Worm (Caenorhabditis elegans) whole organism, L2 larva: ENCODE results near the gene T23F2.4.

Source experiments
- C34F6.9 ChIP-seq: fragments of 150-350 bp; optimal IDR thresholded peaks from 2 replicates; lab custom pipeline; 2014; ENCODE audit warnings: missing biosample characterization, missing genetic modification characterization
- F13H6.1 ChIP-seq: sonication (generic microtip); optimal IDR thresholded peaks from 2 replicates; lab custom pipeline; 2016; ENCODE audit warnings: missing genetic modification characterization, missing compliant biosample characterization
- R02D3.7 ChIP-seq: fragments of 150-350 bp; optimal IDR thresholded peaks from 2 replicates; lab custom pipeline; 2014; ENCODE audit warnings: missing biosample characterization, missing genetic modification characterization
- Y55F3AM.14 ChIP-seq: fragments of 200-800 bp; sonication (Bioruptor generic); optimal IDR thresholded peaks from 2 replicates; lab custom pipeline; 2018; ENCODE audit warnings: mild to moderate bottlenecking, missing genetic modification characterization, missing compliant biosample characterization
- ZK546.5 ChIP-seq: sonication (generic microtip); optimal IDR thresholded peaks from 2 replicates; lab custom pipeline; 2017; ENCODE audit warnings: missing biosample characterization, missing genetic modification characterization
- ama-1 ChIP-seq: fragments of 150-350 bp; optimal IDR thresholded peaks from 2 replicates; lab custom pipeline; 2018; ENCODE audit warnings: inconsistent platforms
- blmp-1 ChIP-seq: sonication (generic microtip); optimal IDR thresholded peaks from 2 replicates; lab custom pipeline; 2017; ENCODE audit warnings: missing genetic modification characterization, mild to moderate bottlenecking, missing compliant biosample characterization, antibody characterized with exemption, moderate library complexity; ENCODE audit not compliant: insufficient read depth
- ceh-16 ChIP-seq: fragments of 150-350 bp; optimal IDR thresholded peaks from 2 replicates; lab custom pipeline; 2014; ENCODE audit warnings: missing biosample characterization, missing genetic modification characterization
- ceh-82 ChIP-seq: fragments of 150-350 bp; optimal IDR thresholded peaks from 2 replicates; lab custom pipeline; 2014; ENCODE audit warnings: missing biosample characterization, missing genetic modification characterization
- crh-2 ChIP-seq: sonication (generic microtip); optimal IDR thresholded peaks from 2 replicates; lab custom pipeline; 2017; ENCODE audit warnings: missing biosample characterization, missing genetic modification characterization
- dmd-4 ChIP-seq: sonication (generic microtip); optimal IDR thresholded peaks from 2 replicates; lab custom pipeline; 2017; ENCODE audit warnings: missing biosample characterization, missing genetic modification characterization
- egl-27 ChIP-seq: sonication (generic microtip); optimal IDR thresholded peaks from 3 replicates; lab custom pipeline; 2017; ENCODE audit warnings: missing biosample characterization, missing genetic modification reagents, missing genetic modification characterization
- elt-1 ChIP-seq: fragments of 150-350 bp; optimal IDR thresholded peaks from 2 replicates; lab custom pipeline; 2014; ENCODE audit warnings: missing biosample characterization, missing genetic modification characterization
- fos-1 ChIP-seq: fragments of 150-350 bp; optimal IDR thresholded peaks from 2 replicates; lab custom pipeline; 2014; ENCODE audit warnings: missing biosample characterization, missing genetic modification characterization
- lin-11 ChIP-seq: fragments of 150-350 bp; sonication (generic microtip); optimal IDR thresholded peaks from 2 replicates; lab custom pipeline; 2014; ENCODE audit warnings: missing biosample characterization, missing genetic modification characterization, inconsistent platforms, mixed read lengths
- lin-13 ChIP-seq: fragments of 150-350 bp; optimal IDR thresholded peaks from 2 replicates; lab custom pipeline; 2014; ENCODE audit warnings: missing biosample characterization, missing genetic modification reagents, missing genetic modification characterization
- lin-39 ChIP-seq: fragments of 150-350 bp; optimal IDR thresholded peaks from 2 replicates; lab custom pipeline; 2014; ENCODE audit warnings: missing biosample characterization, missing genetic modification reagents, missing genetic modification characterization
- mab-5 ChIP-seq: fragments of 150-350 bp; optimal IDR thresholded peaks from 2 replicates; lab custom pipeline; 2014; ENCODE audit warnings: missing biosample characterization, missing genetic modification characterization
- mbf-1 ChIP-seq: sonication (generic microtip); optimal IDR thresholded peaks from 2 replicates; lab custom pipeline; 2017; ENCODE audit warnings: missing biosample characterization, missing genetic modification characterization
- mdl-1 ChIP-seq, 2 experiments: fragments of 150-350 bp in 1 of 2; sonication (generic microtip) in 1 of 2; optimal IDR thresholded peaks; 2 replicates each; lab custom pipeline; 2017; ENCODE audit warnings: missing biosample characterization in 2 of 2, missing genetic modification characterization in 2 of 2
- nhr-10 ChIP-seq: sonication (generic microtip); optimal IDR thresholded peaks from 2 replicates; lab custom pipeline; 2017; ENCODE audit warnings: missing biosample characterization, missing genetic modification characterization
- nhr-11 ChIP-seq: fragments of 150-350 bp; optimal IDR thresholded peaks from 2 replicates; lab custom pipeline; 2014; ENCODE audit warnings: missing biosample characterization, missing genetic modification characterization
- nhr-12 ChIP-seq: fragments of 150-350 bp; optimal IDR thresholded peaks from 2 replicates; lab custom pipeline; 2014; ENCODE audit warnings: missing biosample characterization, missing genetic modification characterization
- nhr-129 ChIP-seq: fragments of 150-350 bp; optimal IDR thresholded peaks from 2 replicates; lab custom pipeline; 2014; ENCODE audit warnings: missing biosample characterization, missing genetic modification characterization
- nhr-23 ChIP-seq: fragments of 150-350 bp; optimal IDR thresholded peaks from 2 replicates; lab custom pipeline; 2014; ENCODE audit warnings: missing biosample characterization, missing genetic modification reagents, missing genetic modification characterization
- nhr-237 ChIP-seq: fragments of 150-350 bp; optimal IDR thresholded peaks from 2 replicates; lab custom pipeline; 2014; ENCODE audit warnings: missing biosample characterization, missing genetic modification characterization
- nhr-6 ChIP-seq: fragments of 150-350 bp; optimal IDR thresholded peaks from 2 replicates; lab custom pipeline; 2014; ENCODE audit warnings: missing biosample characterization, missing genetic modification characterization
- sem-4 ChIP-seq: fragments of 150-350 bp; optimal IDR thresholded peaks from 2 replicates; lab custom pipeline; 2014; ENCODE audit warnings: missing biosample characterization, missing genetic modification reagents, missing genetic modification characterization
- skn-1 ChIP-seq: sonication (generic microtip); optimal IDR thresholded peaks from 2 replicates; lab custom pipeline; 2017; ENCODE audit warnings: missing biosample characterization, missing genetic modification characterization
- sma-3 ChIP-seq: sonication (generic microtip); optimal IDR thresholded peaks from 2 replicates; lab custom pipeline; 2016; ENCODE audit warnings: missing genetic modification reagents, missing genetic modification characterization, missing compliant biosample characterization
- sma-9 ChIP-seq, 2 experiments: fragments of 150-350 bp in 1 of 2; sonication (generic microtip) in 1 of 2; optimal IDR thresholded peaks; 2 replicates each; lab custom pipeline; 2014 to 2016; ENCODE audit warnings: missing genetic modification characterization in 2 of 2, mild to moderate bottlenecking in 1 of 2, missing biosample characterization in 1 of 2, missing compliant biosample characterization in 1 of 2, missing genetic modification reagents in 1 of 2, moderate library complexity in 1 of 2
- snpc-4 ChIP-seq: fragments of 150-350 bp; optimal IDR thresholded peaks from 2 replicates; lab custom pipeline; 2014; ENCODE audit warnings: missing biosample characterization, missing genetic modification characterization
- unc-39 ChIP-seq: fragments of 150-350 bp; optimal IDR thresholded peaks from 2 replicates; lab custom pipeline; 2014; ENCODE audit warnings: missing biosample characterization, missing genetic modification characterization
- unc-62 ChIP-seq: fragments of 150-350 bp; optimal IDR thresholded peaks from 2 replicates; lab custom pipeline; 2014; ENCODE audit warnings: missing biosample characterization, missing genetic modification reagents, missing genetic modification characterization
- ztf-1 ChIP-seq: fragments of 200-800 bp; sonication (Bioruptor generic); conservative IDR thresholded peaks from 2 replicates; pipeline ENCODE4 v1.3.6; 2022; ENCODE audit warnings: missing genetic modification characterization, missing compliant biosample characterization
- ztf-11 ChIP-seq: sonication (generic microtip); optimal IDR thresholded peaks from 2 replicates; lab custom pipeline; 2017; ENCODE audit warnings: missing biosample characterization, missing genetic modification characterization
- ztf-4 ChIP-seq: fragments of 150-350 bp; optimal IDR thresholded peaks from 2 replicates; lab custom pipeline; 2014; ENCODE audit warnings: missing biosample characterization, missing genetic modification characterization

Gene T23F2.4

ce11 chrX:5509114-5509877 lies 5.6 kb downstream of the T23F2.4 start:
- TF ChIP-seq nhr-12 (tag; lab: Kevin White, UChicago) (no peak), nhr-129 (peak; percentile 32), F13H6.1 (tag; lab: Kevin White, UChicago) (peak; percentile 18), nhr-10 (tag; lab: Kevin White, UChicago) (no peak), Y55F3AM.14 (GFP tag; lab: Kevin White, UChicago) (no peak), skn-1 (tag; lab: Kevin White, UChicago) (no peak), snpc-4 (tag; lab: Kevin White, UChicago) (no peak), unc-39 (tag; lab: Kevin White, UChicago) (no peak), nhr-23 (tag; lab: Kevin White, UChicago) (no peak), R02D3.7 (tag; lab: Kevin White, UChicago) (no peak), lin-39 (tag; lab: Kevin White, UChicago) (no peak), fos-1 (tag; lab: Kevin White, UChicago) (no peak)

DNA sequence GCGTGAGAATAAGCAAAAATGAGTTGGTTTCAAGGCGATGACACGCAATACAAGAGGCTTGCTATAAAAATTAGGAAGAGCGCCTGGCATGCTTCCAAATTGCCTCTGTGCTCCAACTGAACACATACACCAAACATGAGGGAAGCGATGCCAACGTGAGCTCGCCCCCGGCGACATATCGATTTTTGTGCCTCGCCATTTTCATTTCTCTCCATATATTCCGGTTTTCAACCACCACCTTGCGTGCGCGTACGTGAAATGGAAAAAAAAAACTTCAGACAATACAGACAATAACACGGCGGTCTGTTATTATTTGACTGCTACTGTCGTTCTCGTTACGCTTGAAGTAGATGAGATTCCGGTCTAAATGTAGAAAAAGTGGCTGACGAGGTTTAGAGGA lies 7.0 kb downstream of the T23F2.4 start:
- no peak for TF ChIP-seq crh-2 (tag; lab: Kevin White, UChicago)
- no peak for TF ChIP-seq nhr-129
- peak; percentile 2 for TF ChIP-seq C34F6.9 (tag; lab: Kevin White, UChicago)
- TF ChIP-seq nhr-11 (tag; lab: Kevin White, UChicago) = no peak
- no peak for TF ChIP-seq egl-27

DNA sequence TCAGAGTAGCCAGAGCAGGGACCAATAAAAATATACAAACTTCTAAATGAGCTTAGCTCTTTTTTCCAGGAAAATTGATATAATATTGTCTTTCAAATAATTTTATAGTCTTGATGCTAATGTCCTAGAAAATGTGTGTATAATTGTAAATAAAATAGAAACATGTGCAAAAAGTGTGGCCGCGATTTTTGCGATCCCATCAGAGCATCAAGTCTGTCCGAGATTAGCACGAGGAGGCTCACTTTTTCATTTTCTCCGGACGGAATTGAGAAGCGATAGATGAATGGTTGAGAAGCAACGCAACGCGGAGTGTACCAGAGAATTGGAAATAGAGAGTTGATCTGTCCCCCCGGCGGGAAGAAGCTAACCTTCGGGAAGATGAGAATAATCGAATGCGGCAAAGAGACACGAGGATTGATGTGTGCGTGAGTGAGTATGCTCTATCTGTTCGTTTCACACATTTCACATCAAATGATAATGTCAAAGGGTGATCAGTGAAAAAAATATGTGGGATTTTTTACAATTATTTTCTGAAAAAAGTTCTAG lies 8.4 kb downstream of the T23F2.4 start:
- TF ChIP-seq skn-1 (tag; lab: Kevin White, UChicago) = no peak
- TF ChIP-seq ztf-1 (GFP tag; lab: Robert Waterston, UW) = no peak
- TF ChIP-seq ztf-4 = no peak
- TF ChIP-seq sma-9 (GFP tag; optimal IDR thresholded peaks at IDR 0.05; lab: Kevin White, UChicago) = peak; percentile 29
- TF ChIP-seq sma-9 (tag; optimal IDR thresholded peaks at IDR 0.05; lab: Kevin White, UChicago) = no peak
- TF ChIP-seq ceh-16 (tag; lab: Kevin White, UChicago) = no peak
- no peak for TF ChIP-seq ama-1 (lab: Kevin White, UChicago)
- peak; percentile 30 for TF ChIP-seq lin-13 (GFP tag; lab: Kevin White, UChicago)
- no peak for TF ChIP-seq ztf-11 (tag; lab: Kevin White, UChicago)
- peak; percentile 37 for TF ChIP-seq nhr-129
- TF ChIP-seq elt-1 = no peak
- no peak for TF ChIP-seq dmd-4 (tag; lab: Kevin White, UChicago)
- no peak for TF ChIP-seq lin-39 (tag; lab: Kevin White, UChicago)
- no peak for TF ChIP-seq nhr-12 (tag; lab: Kevin White, UChicago)
- TF ChIP-seq mbf-1 = no peak
- no peak for TF ChIP-seq ZK546.5 (tag; lab: Kevin White, UChicago)
- no peak for TF ChIP-seq mab-5
- TF ChIP-seq Y55F3AM.14 (GFP tag; lab: Kevin White, UChicago) = no peak
- TF ChIP-seq crh-2 (tag; lab: Kevin White, UChicago) = no peak
- no peak for TF ChIP-seq sem-4 (tag; lab: Kevin White, UChicago)
- TF ChIP-seq sma-3 (GFP tag; lab: Kevin White, UChicago) = no peak
- no peak for TF ChIP-seq lin-11 (tag; lab: Kevin White, UChicago)
- TF ChIP-seq snpc-4 (tag; lab: Kevin White, UChicago) = no peak
- no peak for TF ChIP-seq unc-62 (GFP tag; lab: Kevin White, UChicago)
- TF ChIP-seq nhr-6 (tag; lab: Kevin White, UChicago) = no peak
- TF ChIP-seq blmp-1 = no peak
- TF ChIP-seq nhr-23 (tag; lab: Kevin White, UChicago) = no peak
- TF ChIP-seq F13H6.1 (tag; lab: Kevin White, UChicago) = peak; percentile 29
- no peak for TF ChIP-seq ceh-82 (tag; lab: Kevin White, UChicago)
- no peak for TF ChIP-seq nhr-237 (tag; lab: Kevin White, UChicago)
- TF ChIP-seq egl-27 = no peak
- no peak for TF ChIP-seq mdl-1 (tag; optimal IDR thresholded peaks at IDR 0.05; lab: Kevin White, UChicago)
- TF ChIP-seq, all 48 proteins: peak for 4
